Fruit fly (Drosophila melanogaster): ENCODE results near the gene chp.

DNA sequence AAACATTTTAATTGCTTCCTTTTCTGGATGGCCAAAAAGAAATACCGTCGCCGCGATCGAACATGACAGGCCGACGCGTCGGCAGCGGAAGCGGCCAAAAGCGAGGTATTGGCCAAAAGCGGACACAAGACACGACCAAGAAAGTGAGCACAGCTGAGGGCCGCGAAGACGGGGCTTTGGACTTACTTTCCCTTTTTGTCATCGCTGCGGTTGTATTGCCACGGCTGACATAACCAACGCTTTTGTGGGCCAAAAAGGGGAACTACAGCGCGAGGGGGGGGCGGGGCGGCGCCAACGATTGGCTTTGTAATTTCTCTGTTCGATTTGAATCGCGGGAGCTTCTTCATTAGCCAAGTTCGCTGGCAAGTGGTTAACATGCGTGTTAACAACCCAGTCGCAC lies 35.3 kb upstream of the chp start:
- no peak for TF ChIP-seq dysf (GFP tag; IDR thresholded peaks at IDR 0.05)
- TF ChIP-seq nerfin-2 (GFP tag; IDR thresholded peaks at IDR 0.05; ENCODE audit: partially characterized antibody), result no peak
- TF ChIP-seq ato (GFP tag; IDR thresholded peaks at IDR 0.05; ENCODE audit: partially characterized antibody), result no peak
- no peak for TF ChIP-seq CG13296 (GFP tag; optimal IDR thresholded peaks at IDR 0.05)
- TF ChIP-seq CG7786 (GFP tag; optimal IDR thresholded peaks at IDR 0.05), result no peak
- no peak for TF ChIP-seq CG33557 (GFP tag; optimal IDR thresholded peaks at IDR 0.05)
- no peak for TF ChIP-seq ac (GFP tag; optimal IDR thresholded peaks at IDR 0.05)

Measured in whole organism, embryonic.